Worm (Caenorhabditis elegans): ENCODE results near the gene T15B7.15.

Gene T15B7.15

DNA sequence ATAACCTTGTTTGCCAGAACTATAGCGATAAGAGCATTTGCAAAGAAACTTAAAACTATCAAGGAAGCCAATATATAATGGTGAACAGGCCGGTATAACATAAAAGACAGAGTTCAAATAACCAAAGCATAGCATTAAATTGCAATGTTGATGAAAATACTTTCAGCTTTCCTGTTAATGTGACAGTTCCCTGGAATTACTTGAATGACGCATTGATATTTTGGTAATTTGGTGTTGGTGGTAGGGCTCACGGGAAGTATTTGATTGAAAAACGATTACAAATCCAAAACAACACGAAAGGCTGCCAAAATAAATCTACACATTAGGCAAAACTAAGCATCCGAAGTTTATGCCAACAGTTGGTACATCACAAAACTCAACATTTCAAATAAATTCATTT is 29.5 kb downstream of the T15B7.15 start, which contains the start of gene dmsr-16:
TSS of gene dmsr-16 (minus strand) at position 101 of the 400 bp plus-strand sequence.
- TF ChIP-seq dao-5 (tag; optimal IDR thresholded peaks at IDR 0.05), result no peak
- no peak for TF ChIP-seq him-1 (tag; optimal IDR thresholded peaks at IDR 0.05)
- no peak for TF ChIP-seq W03F9.2 (tag; optimal IDR thresholded peaks at IDR 0.05)

DNA sequence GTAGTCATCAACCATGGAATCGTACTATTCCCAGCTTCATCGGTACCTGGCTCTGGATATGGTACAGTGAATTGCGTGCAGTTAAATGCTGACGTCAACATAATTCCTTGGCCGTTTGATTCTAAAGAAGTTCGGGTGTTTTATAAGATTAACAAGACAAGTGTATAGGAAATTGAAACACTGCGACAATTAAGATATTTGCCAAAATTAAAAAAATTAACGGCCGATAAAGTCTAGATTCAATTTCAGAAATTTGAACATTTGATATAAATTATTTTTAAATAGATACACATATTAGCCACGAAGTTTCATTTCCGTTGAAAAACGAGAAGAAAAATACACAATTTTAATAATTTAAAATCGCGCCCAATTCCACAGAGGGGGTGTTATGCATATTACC is 32.1 kb downstream of the T15B7.15 start, which contains the start of gene dmsr-12:
TSS of gene dmsr-12 (minus strand) at position 101 of the 400 bp plus-strand sequence.
- TF ChIP-seq dao-5 (tag; optimal IDR thresholded peaks at IDR 0.05), result no peak
- TF ChIP-seq him-1 (tag; optimal IDR thresholded peaks at IDR 0.05), result no peak
- no peak for TF ChIP-seq W03F9.2 (tag; optimal IDR thresholded peaks at IDR 0.05)

DNA sequence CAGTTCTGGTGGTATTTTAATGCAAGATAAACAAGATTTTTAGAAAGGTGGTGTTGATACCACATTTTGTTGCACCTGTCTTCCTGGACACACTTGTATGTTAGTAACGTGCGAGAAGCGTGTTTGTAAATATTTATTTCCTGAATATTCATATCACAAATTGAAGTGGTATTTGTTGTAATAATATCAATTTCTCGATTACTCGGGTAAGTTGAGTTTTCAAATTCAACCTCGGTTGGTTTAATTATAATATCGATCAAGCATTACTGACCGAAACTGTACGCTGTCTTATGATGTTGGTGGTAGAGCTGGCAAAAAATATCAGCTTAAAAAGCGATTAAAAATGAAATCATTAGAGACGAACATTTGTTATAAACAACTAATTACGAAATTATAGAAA is 34.5 kb downstream of the T15B7.15 start, which contains the start of gene dmsr-11:
TSS of gene dmsr-11 (minus strand) at position 101 of the 400 bp plus-strand sequence.
- no peak for TF ChIP-seq dao-5 (tag; optimal IDR thresholded peaks at IDR 0.05)
- TF ChIP-seq W03F9.2 (tag; optimal IDR thresholded peaks at IDR 0.05), result no peak

DNA sequence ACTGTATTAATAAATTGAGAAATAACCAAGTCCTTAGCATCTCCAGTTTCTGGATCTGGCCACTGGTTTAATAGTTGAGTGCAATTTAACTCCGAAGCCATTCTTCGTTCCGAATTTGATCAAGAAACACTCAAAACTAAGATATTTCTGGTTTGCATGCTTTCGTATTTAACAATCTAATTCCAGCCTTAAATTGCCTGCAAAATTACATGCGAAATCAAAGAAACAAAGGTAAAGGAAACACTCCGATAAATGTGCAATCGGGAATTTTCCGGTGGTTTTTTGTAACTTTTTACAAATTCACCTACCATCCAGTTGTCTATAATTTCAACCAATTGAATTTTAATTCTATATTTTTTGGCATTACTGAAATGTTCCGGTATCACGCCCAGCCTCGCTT is 36.6 kb downstream of the T15B7.15 start, which contains the start of gene dmsr-10:
TSS of gene dmsr-10 (minus strand) at position 101 of the 400 bp plus-strand sequence.
- TF ChIP-seq dao-5 (tag; optimal IDR thresholded peaks at IDR 0.05) (no peak), him-1 (tag; optimal IDR thresholded peaks at IDR 0.05) (no peak), W03F9.2 (tag; optimal IDR thresholded peaks at IDR 0.05) (no peak)

- no peak for TF ChIP-seq dao-5 (tag; optimal IDR thresholded peaks at IDR 0.05)
- no peak for TF ChIP-seq W03F9.2 (tag; optimal IDR thresholded peaks at IDR 0.05)
- no peak for TF ChIP-seq him-1 (tag; optimal IDR thresholded peaks at IDR 0.05)
These were observed 38.9 kb downstream of the T15B7.15 start, which contains the start of gene dmsr-9 for ce11 chrV:6799564-6799963. dmsr-9 (minus strand) TSS chrV:6799664.

- TF ChIP-seq W03F9.2 (tag; optimal IDR thresholded peaks at IDR 0.05), result no peak
- TF ChIP-seq him-1 (tag; optimal IDR thresholded peaks at IDR 0.05), result no peak
- TF ChIP-seq dao-5 (tag; optimal IDR thresholded peaks at IDR 0.05), result no peak
These were observed 41.6 kb downstream of the T15B7.15 start for ce11 chrV:6796894-6797293.

DNA sequence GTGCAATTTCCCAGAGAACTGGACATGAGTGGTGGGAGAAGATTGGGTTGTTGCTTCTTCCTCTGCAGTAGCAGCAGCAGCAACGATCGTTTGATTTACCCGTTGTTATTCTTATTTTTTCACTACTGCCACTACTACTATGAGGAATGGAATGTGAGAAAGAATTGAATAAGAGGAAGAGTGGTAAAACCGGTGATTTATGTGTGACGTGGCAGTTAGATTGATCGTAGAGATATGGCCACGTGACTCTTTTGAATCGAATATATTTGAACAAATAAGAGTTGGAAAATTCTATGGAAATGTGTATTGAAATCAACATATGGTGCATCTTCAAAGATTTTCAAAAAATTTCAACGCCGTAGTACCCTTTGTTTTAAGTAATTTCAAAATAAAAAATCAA is 42.2 kb downstream of the T15B7.15 start:
- TF ChIP-seq dao-5 (tag; optimal IDR thresholded peaks at IDR 0.05), result no peak
- TF ChIP-seq W03F9.2 (tag; optimal IDR thresholded peaks at IDR 0.05), result no peak
- no peak for TF ChIP-seq him-1 (tag; optimal IDR thresholded peaks at IDR 0.05)

ce11 chrV:6793744-6794239 is 44.7 kb downstream of the T15B7.15 start, which contains the start of gene ZC404.1:
ZC404.1 (plus strand) TSS chrV:6794189.
- TF ChIP-seq him-1 (tag; optimal IDR thresholded peaks at IDR 0.05) (no peak), W03F9.2 (tag; optimal IDR thresholded peaks at IDR 0.05) (no peak), dao-5 (tag; optimal IDR thresholded peaks at IDR 0.05) (no peak)

ce11 chrV:6792973-6793372 is 45.5 kb downstream of the T15B7.15 start:
- no peak for TF ChIP-seq him-1 (tag; optimal IDR thresholded peaks at IDR 0.05)
- TF ChIP-seq W03F9.2 (tag; optimal IDR thresholded peaks at IDR 0.05), result no peak
- no peak for TF ChIP-seq dao-5 (tag; optimal IDR thresholded peaks at IDR 0.05)

DNA sequence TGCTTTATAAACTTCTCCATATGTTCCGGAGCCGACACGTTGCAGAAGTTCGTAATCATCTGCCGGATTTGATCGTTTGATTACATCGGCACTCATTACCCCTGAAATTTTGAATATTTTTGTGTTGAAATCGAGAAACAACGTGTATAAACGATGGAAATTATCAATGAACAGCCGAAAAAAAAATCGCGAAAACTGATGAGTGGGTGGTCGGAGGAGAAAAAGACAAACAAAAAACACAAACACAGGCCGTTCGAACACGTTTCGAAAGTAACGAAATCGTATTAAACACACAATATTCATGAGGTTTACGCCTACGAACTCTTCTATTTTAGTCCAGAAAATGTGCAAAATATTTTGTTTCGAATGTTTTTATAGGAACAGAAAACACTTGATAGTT is 45.9 kb downstream of the T15B7.15 start, which contains the start of gene gck-2:
TSS of gene gck-2 (minus strand) at position 101 of the 400 bp plus-strand sequence.
- TF ChIP-seq W03F9.2 (tag; optimal IDR thresholded peaks at IDR 0.05), result no peak

ce11 chrV:6787906-6788430 is 50.5 kb downstream of the T15B7.15 start, which contains the start of gene ZC404.2:
ZC404.2 (plus strand) TSS chrV:6787952.
- TF ChIP-seq him-1 (tag; optimal IDR thresholded peaks at IDR 0.05) (no peak), W03F9.2 (tag; optimal IDR thresholded peaks at IDR 0.05) (no peak), dao-5 (tag; optimal IDR thresholded peaks at IDR 0.05) (no peak)

Data from whole organism, L4/young adult.